Worm (Caenorhabditis elegans): ENCODE results near the gene Y4C6B.1.

DNA sequence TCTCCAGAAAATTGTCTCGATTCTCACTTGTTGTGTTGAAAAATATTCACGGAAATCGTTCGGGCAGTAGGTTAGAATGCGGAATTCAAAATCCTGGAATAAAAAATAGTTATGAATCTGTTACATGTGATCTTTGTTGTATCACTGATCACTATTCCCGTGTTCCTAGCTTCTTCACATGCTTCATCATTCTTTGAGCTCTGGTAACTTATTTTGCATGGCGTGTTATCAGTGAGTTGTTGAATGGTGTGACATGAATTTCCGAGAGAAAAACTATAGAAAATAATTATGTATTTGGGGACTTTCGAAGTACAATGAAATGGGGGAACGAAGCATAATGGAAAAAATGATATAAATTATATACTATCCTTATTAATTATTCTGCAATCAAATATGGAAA lies 39.3 kb downstream of the Y4C6B.1 start:
- TF ChIP-seq ztf-29 (GFP tag; IDR thresholded peaks at IDR 0.05) (no peak), flt-1 (GFP tag; IDR thresholded peaks at IDR 0.05) (no peak), ztf-23 (GFP tag; IDR thresholded peaks at IDR 0.05) (no peak), med-1 (GFP tag; optimal IDR thresholded peaks at IDR 0.05; ENCODE audit: insufficient read depth) (no peak), klf-2 (GFP tag; conservative IDR thresholded peaks at IDR 0.05) (no peak)

Data from whole organism, midembryonic.